Fruit fly (Drosophila melanogaster) whole organism, adult: Measurements from ENCODE around the gene faf.

ENCODE experiments used
- CG11617 ChIP-seq: fragments of 200-800 bp; sonication (Bioruptor generic); optimal IDR thresholded peaks from 2 replicates; lab custom pipeline; 2017; ENCODE audit warnings: mild to moderate bottlenecking, missing biosample characterization, missing genetic modification reagents, missing genetic modification characterization
- CG14711 ChIP-seq: fragments of 200-800 bp; sonication (Bioruptor generic); optimal IDR thresholded peaks from 2 replicates; lab custom pipeline; 2018; ENCODE audit warnings: missing biosample characterization, mild to moderate bottlenecking, missing genetic modification characterization, moderate library complexity
- CG1620 ChIP-seq: fragments of 200-800 bp; sonication (Bioruptor generic); optimal IDR thresholded peaks from 2 replicates; lab custom pipeline; 2016; ENCODE audit warnings: missing biosample characterization, missing genetic modification characterization
- CG33017 ChIP-seq: fragments of 200-800 bp; sonication (Bioruptor generic); optimal IDR thresholded peaks from 2 replicates; lab custom pipeline; 2018; ENCODE audit warnings: missing biosample characterization, mild to moderate bottlenecking, missing genetic modification characterization, moderate library complexity
- CG7045 ChIP-seq: fragments of 200-800 bp; sonication (Bioruptor generic); optimal IDR thresholded peaks from 2 replicates; lab custom pipeline; 2017; ENCODE audit warnings: missing biosample characterization, mild to moderate bottlenecking, missing genetic modification characterization
- CG7101 ChIP-seq: fragments of 200-800 bp; sonication (Bioruptor generic); optimal IDR thresholded peaks from 2 replicates; lab custom pipeline; 2018; ENCODE audit warnings: missing biosample characterization, mild to moderate bottlenecking, missing genetic modification characterization, moderate library complexity
- Clk ChIP-seq: fragments of 200-800 bp; sonication (Bioruptor generic); optimal IDR thresholded peaks from 2 replicates; lab custom pipeline; 2017; ENCODE audit warnings: missing biosample characterization, missing genetic modification characterization
- bab1 ChIP-seq: fragments of 200-800 bp; sonication (Bioruptor generic); optimal IDR thresholded peaks from 3 replicates; lab custom pipeline; 2019; ENCODE audit warnings: missing biosample characterization, mild to moderate bottlenecking, missing genetic modification characterization, moderate library complexity
- cnc ChIP-seq, 2 experiments: fragments of >200 bp; optimal IDR thresholded peaks; 2 replicates each; lab custom pipeline; 2017
- kay ChIP-seq: fragments of 200-800 bp; sonication (Bioruptor generic); peaks from one replicate; lab custom pipeline; 2016; ENCODE audit warnings: missing biosample characterization, missing genetic modification characterization, borderline replicate concordance
- pad ChIP-seq: fragments of 200-800 bp; sonication (Bioruptor generic); optimal IDR thresholded peaks from 3 replicates; lab custom pipeline; 2017; ENCODE audit warnings: missing biosample characterization, missing genetic modification characterization, mild to moderate bottlenecking, moderate library complexity, missing genetic modification reagents
- tj ChIP-seq: fragments of 200-800 bp; sonication (Bioruptor generic); optimal IDR thresholded peaks from 3 replicates; lab custom pipeline; 2017; ENCODE audit warnings: missing biosample characterization, mild to moderate bottlenecking, missing genetic modification characterization, moderate library complexity

DNA sequence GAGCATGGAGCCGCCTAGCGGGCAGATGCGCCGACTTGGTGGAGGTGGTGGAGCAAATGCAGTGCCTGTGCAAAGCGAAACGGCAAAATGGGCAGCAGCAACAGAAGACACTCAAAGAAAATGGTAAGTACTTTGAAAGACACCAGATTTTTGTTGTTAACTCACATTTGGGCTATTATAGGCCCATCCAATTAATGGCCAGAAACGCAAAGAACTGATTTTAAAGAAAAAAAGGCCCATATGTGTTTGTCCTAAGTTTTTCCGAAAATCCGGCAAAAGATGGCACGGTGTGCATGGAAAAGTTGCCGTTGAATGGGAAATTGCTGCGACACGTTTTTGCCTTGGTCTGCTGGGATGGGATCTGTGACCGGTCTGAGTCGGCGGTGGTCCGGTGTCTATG lies 8.6 kb upstream of the faf start:
- TF ChIP-seq cnc (optimal IDR thresholded peaks at IDR 0.05; lab: Kevin White, UChicago) (no peak), CG33017 (tag; lab: Kevin White, UChicago) (no peak), CG7045 (no peak), CG14711 (tag; lab: Kevin White, UChicago) (no peak), bab1 (GFP tag; lab: Kevin White, UChicago) (no peak), CG11617 (no peak), pad (no peak), tj (GFP tag; lab: Kevin White, UChicago) (no peak), CG1620 (no peak), Clk (GFP tag; lab: Kevin White, UChicago) (no peak), CG7101 (tag; lab: Kevin White, UChicago) (no peak), kay (GFP tag; lab: Kevin White, UChicago) (no peak)
